Fruit fly (Drosophila melanogaster): Measurements from ENCODE around the gene CG15529.

- TF ChIP-seq CG17806 (tag; optimal IDR thresholded peaks at IDR 0.05) (no peak), rn (GFP tag; IDR thresholded peaks at IDR 0.05) (no peak), CG8159 (tag; optimal IDR thresholded peaks at IDR 0.05) (no peak), CG8301 (tag; optimal IDR thresholded peaks at IDR 0.05) (no peak), Pif1A (GFP tag; optimal IDR thresholded peaks at IDR 0.05) (no peak), EcR (GFP tag; optimal IDR thresholded peaks at IDR 0.05) (no peak), CG12605 (GFP tag; IDR thresholded peaks at IDR 0.05) (no peak), Snoo (tag; optimal IDR thresholded peaks at IDR 0.05) (no peak)
Measured at dm6 chr3R:30179934-30180333, 28.1 kb downstream of the CG15529 start, which contains the start of gene Bet5.

All from whole organism, pupa.